Worm (Caenorhabditis elegans): ENCODE data around the gene T25D3.4.
A peak's percentile ranks its signal among the peaks of the same experiment; 100 is the strongest.
"Not testable (repeated sequence)": the region's sequence is repeated elsewhere in the genome, so short reads cannot be mapped to it uniquely, and the experiment has no call there.

The T25D3.4 gene

ce11 chrII:146933-147332 is at the start of gene T25D3.4:
Gene T25D3.4, plus strand, starts transcription at chrII:147233.
- TF ChIP-seq sea-1 (GFP tag; conservative IDR thresholded peaks at IDR 0.05) (no peak), tbx-11 (GFP tag; IDR thresholded peaks at IDR 0.05) (no peak), ama-1 (optimal IDR thresholded peaks at IDR 0.05) (no peak)

DNA sequence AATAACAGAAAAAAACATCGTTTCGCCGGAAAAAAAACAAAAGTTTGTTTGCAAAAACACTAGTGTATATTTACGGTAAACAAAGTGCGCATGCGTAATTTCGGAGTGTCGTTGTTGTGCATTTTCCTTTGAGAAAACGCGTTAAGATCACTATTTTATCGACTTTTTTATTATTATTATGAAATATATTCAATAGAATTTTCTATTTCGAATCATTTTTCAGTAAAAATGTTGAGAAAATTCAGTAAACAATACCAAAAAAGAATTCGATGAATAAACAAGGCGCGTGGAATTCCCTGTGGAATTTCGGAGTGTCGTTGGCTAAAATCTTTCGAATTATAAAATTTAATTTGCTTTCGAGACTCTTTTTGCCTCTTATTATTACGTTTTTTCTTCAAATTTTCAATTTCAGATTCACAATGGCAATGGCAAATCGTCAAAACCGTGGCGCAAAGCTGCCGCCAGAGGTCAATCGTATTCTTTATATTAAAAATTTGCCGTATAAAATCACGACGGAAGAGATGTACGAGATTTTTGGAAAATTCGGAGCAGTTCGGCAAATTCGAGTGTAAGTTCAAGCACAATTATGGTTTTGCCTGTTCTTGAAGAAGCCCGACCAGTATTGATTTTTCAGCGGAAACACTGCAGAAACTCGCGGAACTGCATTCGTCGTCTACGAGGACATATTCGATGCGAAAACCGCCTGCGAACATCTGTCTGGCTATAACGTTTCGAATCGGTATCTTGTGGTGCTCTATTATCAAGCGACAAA is 48.9 kb upstream of the T25D3.4 start, which contains the start of the genes luc-7L3 and sftb-6:
TSS of gene luc-7L3 (minus strand) at position 36 of the 772 bp plus-strand sequence.
TSS of gene sftb-6 (plus strand) at position 413 of the 772 bp plus-strand sequence.
- TF ChIP-seq aly-1 (tag; optimal IDR thresholded peaks at IDR 0.05): no peak
- TF ChIP-seq scrt-1 (GFP tag; IDR thresholded peaks at IDR 0.05): no peak
- TF ChIP-seq flt-1 (GFP tag; IDR thresholded peaks at IDR 0.05): no peak
- TF ChIP-seq hnd-1 (tag; optimal IDR thresholded peaks at IDR 0.05): no peak
- no peak for TF ChIP-seq ama-1 (optimal IDR thresholded peaks at IDR 0.05)
- TF ChIP-seq pes-1 (GFP tag; IDR thresholded peaks at IDR 0.05): no peak
- no peak for TF ChIP-seq ets-7 (tag; optimal IDR thresholded peaks at IDR 0.05)
- TF ChIP-seq B0310.2 (tag; optimal IDR thresholded peaks at IDR 0.05): no peak
- peak; percentile 69 for TF ChIP-seq F13C5.2 (tag; optimal IDR thresholded peaks at IDR 0.05)
- no peak for TF ChIP-seq tbx-37 (GFP tag; conservative IDR thresholded peaks at IDR 0.05)
- TF ChIP-seq tbx-11 (GFP tag; IDR thresholded peaks at IDR 0.05): no peak
- TF ChIP-seq hmbx-1 (tag; optimal IDR thresholded peaks at IDR 0.05): peak; percentile 40
- TF ChIP-seq ceh-36 (tag; optimal IDR thresholded peaks at IDR 0.05): no peak
- TF ChIP-seq tra-4 (tag; optimal IDR thresholded peaks at IDR 0.05): no peak

- TF ChIP-seq pes-1 (GFP tag; IDR thresholded peaks at IDR 0.05); ets-7 (tag; optimal IDR thresholded peaks at IDR 0.05); hmg-4 (GFP tag; optimal IDR thresholded peaks at IDR 0.05): not testable (repeated sequence)
These were observed 48.1 kb upstream of the T25D3.4 start, which contains the start of gene C50D2.10 for ce11 chrII:98894-99293. Gene C50D2.10, plus strand, starts transcription at chrII:99138.

- TF ChIP-seq pes-1 (GFP tag; IDR thresholded peaks at IDR 0.05): no peak
- TF ChIP-seq sea-1 (GFP tag; conservative IDR thresholded peaks at IDR 0.05): 0 out of 2 replicates have a peak, but pooled peaks have one; percentile 52
These were observed 45.9 kb upstream of the T25D3.4 start for ce11 chrII:101176-101575.

DNA sequence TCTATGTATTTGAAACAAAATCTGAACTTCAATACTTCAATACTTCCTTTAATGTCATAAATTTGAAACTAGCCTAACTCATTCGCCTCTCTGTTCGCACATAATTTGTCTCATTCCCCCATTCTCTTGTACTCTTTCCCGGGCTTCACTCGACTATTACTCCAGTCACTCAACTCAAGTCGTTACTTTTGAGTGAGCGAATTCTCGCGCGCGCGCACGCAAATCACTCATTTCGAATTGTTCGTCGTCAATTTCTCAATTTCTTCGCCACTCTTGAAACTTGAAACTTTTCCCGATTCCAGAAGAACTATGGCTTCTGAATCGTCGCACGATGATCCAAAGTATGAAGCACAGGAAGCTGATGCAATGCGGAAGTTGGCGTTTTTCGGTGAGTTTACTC is 42.8 kb upstream of the T25D3.4 start, which contains the start of gene col-68:
TSS of gene col-68 (plus strand) at position 301 of the 400 bp plus-strand sequence.
- TF ChIP-seq aly-1 (tag; optimal IDR thresholded peaks at IDR 0.05): no peak
- no peak for TF ChIP-seq tbx-37 (GFP tag; conservative IDR thresholded peaks at IDR 0.05)

ce11 chrII:105327-105882 is 41.6 kb upstream of the T25D3.4 start:
- TF ChIP-seq ama-1 (optimal IDR thresholded peaks at IDR 0.05): no peak
- TF ChIP-seq hmbx-1 (tag; optimal IDR thresholded peaks at IDR 0.05): no peak
- no peak for TF ChIP-seq B0310.2 (tag; optimal IDR thresholded peaks at IDR 0.05)
- TF ChIP-seq hmg-4 (GFP tag; optimal IDR thresholded peaks at IDR 0.05): no peak
- TF ChIP-seq tbx-11 (GFP tag; IDR thresholded peaks at IDR 0.05): no peak
- no peak for TF ChIP-seq tbx-37 (GFP tag; conservative IDR thresholded peaks at IDR 0.05)
- no peak for TF ChIP-seq flt-1 (GFP tag; IDR thresholded peaks at IDR 0.05)
- no peak for TF ChIP-seq scrt-1 (GFP tag; IDR thresholded peaks at IDR 0.05)
- TF ChIP-seq tra-4 (tag; optimal IDR thresholded peaks at IDR 0.05): no peak
- no peak for TF ChIP-seq ets-7 (tag; optimal IDR thresholded peaks at IDR 0.05)

ce11 chrII:105889-106288 is 41.1 kb upstream of the T25D3.4 start, which contains the start of gene txt-1:
Gene txt-1, plus strand, starts transcription at chrII:106189.
- no peak for TF ChIP-seq ceh-13 (GFP tag; optimal IDR thresholded peaks at IDR 0.05)
- no peak for TF ChIP-seq pes-1 (GFP tag; IDR thresholded peaks at IDR 0.05)
- TF ChIP-seq hmbx-1 (tag; optimal IDR thresholded peaks at IDR 0.05): no peak
- no peak for TF ChIP-seq tbx-37 (GFP tag; conservative IDR thresholded peaks at IDR 0.05)
- no peak for TF ChIP-seq flt-1 (GFP tag; IDR thresholded peaks at IDR 0.05)
- TF ChIP-seq tra-4 (tag; optimal IDR thresholded peaks at IDR 0.05): no peak

DNA sequence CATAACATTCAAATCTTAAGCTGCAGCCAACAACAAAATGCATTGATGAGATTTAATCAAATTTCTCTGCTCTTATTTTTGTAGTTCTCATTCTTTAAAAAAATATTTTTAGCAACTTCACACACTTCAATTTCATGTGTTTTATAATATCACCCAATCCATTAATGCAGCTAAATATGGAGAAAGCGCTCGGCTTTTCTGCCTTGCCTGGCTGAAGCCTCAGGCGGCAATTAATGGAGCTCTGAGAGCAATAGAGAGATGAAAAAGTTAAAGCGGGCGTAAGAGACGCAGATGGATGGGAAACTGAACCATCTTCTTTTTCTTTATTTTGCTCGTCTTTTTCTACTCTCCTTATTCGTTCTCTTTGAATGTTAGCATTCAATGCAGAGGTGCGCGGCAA is 39.3 kb upstream of the T25D3.4 start:
- no peak for TF ChIP-seq F13C5.2 (tag; optimal IDR thresholded peaks at IDR 0.05)
- TF ChIP-seq scrt-1 (GFP tag; IDR thresholded peaks at IDR 0.05): no peak
- TF ChIP-seq flt-1 (GFP tag; IDR thresholded peaks at IDR 0.05): no peak
- no peak for TF ChIP-seq ama-1 (optimal IDR thresholded peaks at IDR 0.05)
- no peak for TF ChIP-seq hnd-1 (tag; optimal IDR thresholded peaks at IDR 0.05)
- TF ChIP-seq tra-4 (tag; optimal IDR thresholded peaks at IDR 0.05): no peak
- no peak for TF ChIP-seq tbx-37 (GFP tag; conservative IDR thresholded peaks at IDR 0.05)
- TF ChIP-seq ceh-36 (tag; optimal IDR thresholded peaks at IDR 0.05): no peak
- TF ChIP-seq hmg-4 (GFP tag; optimal IDR thresholded peaks at IDR 0.05): no peak
- TF ChIP-seq pes-1 (GFP tag; IDR thresholded peaks at IDR 0.05): no peak
- no peak for TF ChIP-seq tbx-11 (GFP tag; IDR thresholded peaks at IDR 0.05)
- TF ChIP-seq ceh-13 (GFP tag; optimal IDR thresholded peaks at IDR 0.05): no peak
- no peak for TF ChIP-seq hmbx-1 (tag; optimal IDR thresholded peaks at IDR 0.05)
- no peak for TF ChIP-seq sea-1 (GFP tag; conservative IDR thresholded peaks at IDR 0.05)

All from whole organism, early embryonic.